Fruit fly (Drosophila melanogaster) whole organism, wandering third instar larva: Measurements from ENCODE around the gene Gs2.

Source experiments
- Abd-B ChIP-seq: fragments of >200 bp; optimal IDR thresholded peaks from 2 replicates; lab custom pipeline; 2017; ENCODE audit warnings: missing biosample characterization, missing genetic modification characterization
- CG32264 ChIP-seq: fragments of 200-800 bp; sonication (Bioruptor generic); optimal IDR thresholded peaks from 2 replicates; lab custom pipeline; 2016; ENCODE audit warnings: missing biosample characterization, missing genetic modification characterization
- CG9705 ChIP-seq: fragments of 200-800 bp; sonication (Bioruptor generic); optimal IDR thresholded peaks from 2 replicates; lab custom pipeline; 2018; ENCODE audit warnings: missing biosample characterization, mild to moderate bottlenecking, missing genetic modification characterization
- CrebA ChIP-seq: fragments of 200-800 bp; sonication (Bioruptor generic); optimal IDR thresholded peaks from 2 replicates; lab custom pipeline; 2016; ENCODE audit warnings: missing biosample characterization, mild to moderate bottlenecking, missing genetic modification characterization, borderline replicate concordance
- Dfd ChIP-seq: fragments of >200 bp; optimal IDR thresholded peaks from 2 replicates; lab custom pipeline; 2017; ENCODE audit warnings: missing biosample characterization, missing genetic modification characterization
- Dif ChIP-seq: fragments of 200-275, 200-300 bp; sonication (Bioruptor generic); optimal IDR thresholded peaks from 2 replicates; lab custom pipeline; 2018; ENCODE audit warnings: missing biosample characterization, missing genetic modification characterization; ENCODE audit not compliant: partially characterized antibody
- GATAd ChIP-seq: sonication (Bioruptor generic); optimal IDR thresholded peaks from 2 replicates; lab custom pipeline; 2016; ENCODE audit warnings: missing biosample characterization, missing genetic modification characterization
- HLH106 ChIP-seq: fragments of 200-800 bp; optimal IDR thresholded peaks from 3 replicates; lab custom pipeline; 2019; ENCODE audit warnings: missing biosample characterization, mild to moderate bottlenecking, missing genetic modification characterization, moderate library complexity
- Hnf4 ChIP-seq: fragments of 200-800 bp; sonication (Bioruptor generic); optimal IDR thresholded peaks from 2 replicates; lab custom pipeline; 2016; ENCODE audit warnings: missing biosample characterization, mild to moderate bottlenecking, missing genetic modification characterization
- Hr78 ChIP-seq: fragments of >200 bp; optimal IDR thresholded peaks from 2 replicates; lab custom pipeline; 2017; ENCODE audit warnings: missing biosample characterization, missing genetic modification characterization
- Hr83 ChIP-seq: fragments of 200-300 bp; sonication (Bioruptor generic); optimal IDR thresholded peaks from 2 replicates; lab custom pipeline; 2016; ENCODE audit warnings: missing biosample characterization, mild to moderate bottlenecking, missing genetic modification characterization, moderate library complexity; ENCODE audit not compliant: poor library complexity, severe bottlenecking
- Jra ChIP-seq: sonication (Bioruptor generic); optimal IDR thresholded peaks from 2 replicates; lab custom pipeline; 2016; ENCODE audit warnings: missing biosample characterization, missing genetic modification characterization
- Mio ChIP-seq: sonication (Bioruptor generic); optimal IDR thresholded peaks from 2 replicates; lab custom pipeline; 2016; ENCODE audit warnings: missing biosample characterization, missing genetic modification characterization
- Myc ChIP-seq: fragments of >200 bp; optimal IDR thresholded peaks from 2 replicates; lab custom pipeline; 2017
- OdsH ChIP-seq: fragments of 200-800 bp; sonication (Bioruptor generic); optimal IDR thresholded peaks from 2 replicates; lab custom pipeline; 2016; ENCODE audit warnings: missing biosample characterization, mild to moderate bottlenecking, missing genetic modification characterization
- Rel ChIP-seq, 2 experiments: fragments of 200-800 bp; sonication (Bioruptor generic) in 1 of 2; optimal IDR thresholded peaks; 2 replicates in 1 of 2; 3 replicates in 1 of 2; lab custom pipeline; 2016 to 2019; ENCODE audit warnings: mild to moderate bottlenecking in 2 of 2, missing biosample characterization in 2 of 2, missing genetic modification characterization in 2 of 2, moderate library complexity in 1 of 2
- Sp1 ChIP-seq: fragments of 200-800 bp; sonication (Bioruptor generic); optimal IDR thresholded peaks from 3 replicates; lab custom pipeline; 2019; ENCODE audit warnings: missing biosample characterization, mild to moderate bottlenecking, missing genetic modification characterization, moderate library complexity
- Vsx2 ChIP-seq: fragments of 200-300, 225-300 bp; sonication (Bioruptor generic); optimal IDR thresholded peaks from 2 replicates; lab custom pipeline; 2018; ENCODE audit warnings: missing biosample characterization, missing genetic modification characterization; ENCODE audit not compliant: partially characterized antibody
- br ChIP-seq: fragments of 200-800 bp; sonication (Bioruptor generic); optimal IDR thresholded peaks from 2 replicates; lab custom pipeline; 2016; ENCODE audit warnings: missing biosample characterization, missing genetic modification characterization
- brk ChIP-seq: fragments of 200-800 bp; sonication (Bioruptor generic); optimal IDR thresholded peaks from 2 replicates; lab custom pipeline; 2016; ENCODE audit warnings: missing biosample characterization, mild to moderate bottlenecking, missing genetic modification characterization
- dl ChIP-seq, 2 experiments: fragments of 175-275, 200-275 bp in 1 of 2; fragments of 200-275 bp in 1 of 2; sonication (Bioruptor generic); optimal IDR thresholded peaks; lab custom pipeline; 2018; ENCODE audit warnings: mild to moderate bottlenecking in 2 of 2, missing biosample characterization in 2 of 2, missing genetic modification characterization in 2 of 2, moderate library complexity in 2 of 2; ENCODE audit not compliant: partially characterized antibody in 2 of 2, insufficient read depth in 1 of 2
- dmrt93B ChIP-seq: fragments of 200-800 bp; sonication (Bioruptor generic); optimal IDR thresholded peaks from 2 replicates; lab custom pipeline; 2018; ENCODE audit warnings: missing biosample characterization, mild to moderate bottlenecking, missing genetic modification characterization
- dsf ChIP-seq: sonication (Bioruptor generic); optimal IDR thresholded peaks from 2 replicates; lab custom pipeline; 2016; ENCODE audit warnings: missing biosample characterization, missing genetic modification characterization, borderline replicate concordance
- ey ChIP-seq: fragments of 200-800 bp; sonication (Bioruptor generic); optimal IDR thresholded peaks from 2 replicates; lab custom pipeline; 2016; ENCODE audit warnings: missing biosample characterization, missing genetic modification characterization
- foxo ChIP-seq, 2 experiments: fragments of 200-800 bp; sonication (Bioruptor generic); optimal IDR thresholded peaks; 2 replicates in 1 of 2; 3 replicates in 1 of 2; lab custom pipeline; 2016 to 2017; ENCODE audit warnings: missing biosample characterization in 2 of 2, missing genetic modification characterization in 2 of 2
- fru ChIP-seq: fragments of 200-800 bp; sonication (Bioruptor generic); optimal IDR thresholded peaks from 3 replicates; lab custom pipeline; 2016; ENCODE audit warnings: missing biosample characterization, mild to moderate bottlenecking, missing genetic modification characterization
- h ChIP-seq: fragments of 200-800 bp; sonication (Bioruptor generic); optimal IDR thresholded peaks from 3 replicates; lab custom pipeline; 2016; ENCODE audit warnings: missing biosample characterization, mild to moderate bottlenecking, missing genetic modification characterization
- jim ChIP-seq: fragments of 175-275, 200-325 bp; sonication (Bioruptor generic); optimal IDR thresholded peaks from 2 replicates; lab custom pipeline; 2016; ENCODE audit warnings: missing biosample characterization, mild to moderate bottlenecking, missing genetic modification characterization
- lola ChIP-seq: fragments of >200 bp; optimal IDR thresholded peaks from 2 replicates; lab custom pipeline; 2017; ENCODE audit warnings: missing biosample characterization, missing genetic modification characterization
- pan ChIP-seq: fragments of >200 bp; optimal IDR thresholded peaks from 2 replicates; lab custom pipeline; 2017
- psq ChIP-seq: fragments of 200-800 bp; sonication (Bioruptor generic); optimal IDR thresholded peaks from 3 replicates; lab custom pipeline; 2017; ENCODE audit warnings: missing biosample characterization, mild to moderate bottlenecking, missing genetic modification characterization, moderate library complexity
- rgr ChIP-seq: fragments of 200-800 bp; sonication (Bioruptor generic); optimal IDR thresholded peaks from 3 replicates; lab custom pipeline; 2016; ENCODE audit warnings: missing biosample characterization, mild to moderate bottlenecking, missing genetic modification characterization
- sage ChIP-seq: fragments of 200-800 bp; sonication (Bioruptor generic); optimal IDR thresholded peaks from 2 replicates; lab custom pipeline; 2016; ENCODE audit warnings: missing biosample characterization, mild to moderate bottlenecking, missing genetic modification characterization
- sv ChIP-seq: fragments of 200-800 bp; sonication (Bioruptor generic); optimal IDR thresholded peaks from 3 replicates; lab custom pipeline; 2016; ENCODE audit warnings: missing biosample characterization, missing genetic modification characterization
- tai ChIP-seq: sonication (Bioruptor generic); optimal IDR thresholded peaks from 2 replicates; lab custom pipeline; 2016; ENCODE audit warnings: missing biosample characterization, missing genetic modification characterization
- usp ChIP-seq: fragments of >200 bp; optimal IDR thresholded peaks from 2 replicates; lab custom pipeline; 2017; ENCODE audit warnings: missing biosample characterization, missing genetic modification characterization
- woc ChIP-seq: sonication (Bioruptor generic); optimal IDR thresholded peaks from 2 replicates; lab custom pipeline; 2016; ENCODE audit warnings: missing biosample characterization, mild to moderate bottlenecking, missing genetic modification characterization

Gs2 gene

DNA sequence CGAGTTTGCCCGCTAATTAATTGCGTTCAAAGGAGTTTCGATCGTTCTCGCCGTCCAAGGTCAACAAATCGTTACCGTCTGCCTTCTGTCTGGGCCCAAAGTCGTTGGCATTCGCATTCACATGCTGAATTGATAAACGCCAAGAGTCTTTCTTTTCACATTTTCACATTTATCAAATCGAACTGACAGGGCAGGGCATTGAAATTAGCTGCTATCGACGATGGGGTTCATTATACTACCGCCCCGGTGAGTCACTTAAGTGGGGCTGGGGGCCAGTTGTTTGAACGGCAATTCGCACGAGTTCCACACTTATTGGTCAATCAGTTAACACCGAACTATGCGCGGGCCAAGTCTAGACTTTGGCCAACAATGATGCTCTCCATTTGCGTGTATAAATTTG lies 8.3 kb downstream of the Gs2 start:
- peak; percentile 36 for TF ChIP-seq h (GFP tag; lab: Kevin White, UChicago)
- TF ChIP-seq pan (lab: Kevin White, UChicago) = no peak
- no peak for TF ChIP-seq Myc (lab: Kevin White, UChicago)
- TF ChIP-seq tai (GFP tag; lab: Kevin White, UChicago) = peak; percentile 13
- TF ChIP-seq br (GFP tag; lab: Kevin White, UChicago) = no peak
- TF ChIP-seq, all 38 proteins: peak for 2

DNA sequence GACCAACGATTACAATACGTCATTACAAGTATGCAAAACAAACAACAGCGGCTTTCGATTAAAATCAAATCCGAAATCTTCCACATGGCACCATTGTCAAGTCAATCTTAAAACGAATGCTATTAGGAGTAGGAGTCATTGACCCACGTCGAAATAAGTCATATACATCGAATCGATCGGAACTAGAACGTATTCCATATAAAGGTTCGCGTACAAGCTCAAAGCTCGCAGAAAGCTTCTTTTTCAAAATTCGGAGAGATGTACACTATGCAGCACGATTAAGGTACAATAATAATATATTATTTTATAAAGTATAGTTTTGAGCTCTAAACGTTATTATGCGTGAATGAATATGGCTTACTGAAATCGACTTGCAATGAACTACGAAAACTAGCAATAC lies 11.3 kb downstream of the Gs2 start:
- peak; percentile 17 for TF ChIP-seq Myc (lab: Kevin White, UChicago)
- no peak for TF ChIP-seq Mio (GFP tag; lab: Kevin White, UChicago)
- no peak for TF ChIP-seq Jra (GFP tag; lab: Kevin White, UChicago)
- no peak for TF ChIP-seq Vsx2 (GFP tag; lab: Kevin White, UChicago)

DNA sequence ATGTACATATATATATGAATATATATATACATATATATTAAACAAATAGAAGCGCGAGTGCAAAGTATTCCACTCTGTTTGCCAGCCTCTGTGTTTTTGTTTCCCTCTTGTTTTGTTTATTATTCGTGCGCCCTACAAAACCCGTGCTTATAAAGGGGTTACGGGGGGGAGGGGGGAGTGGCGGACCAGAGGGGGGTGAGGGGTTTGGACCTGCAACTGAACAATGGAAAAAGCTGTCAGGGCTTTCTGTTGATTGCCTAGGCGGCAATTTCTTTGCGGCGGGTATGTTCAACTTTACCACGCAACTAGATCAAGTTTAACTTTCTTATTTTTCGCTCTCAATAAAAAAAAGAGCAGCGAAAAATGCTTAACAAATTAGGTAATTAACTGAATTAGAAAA lies 16.6 kb downstream of the Gs2 start:
- TF ChIP-seq usp = no peak
- peak; percentile 16 for TF ChIP-seq psq

DNA sequence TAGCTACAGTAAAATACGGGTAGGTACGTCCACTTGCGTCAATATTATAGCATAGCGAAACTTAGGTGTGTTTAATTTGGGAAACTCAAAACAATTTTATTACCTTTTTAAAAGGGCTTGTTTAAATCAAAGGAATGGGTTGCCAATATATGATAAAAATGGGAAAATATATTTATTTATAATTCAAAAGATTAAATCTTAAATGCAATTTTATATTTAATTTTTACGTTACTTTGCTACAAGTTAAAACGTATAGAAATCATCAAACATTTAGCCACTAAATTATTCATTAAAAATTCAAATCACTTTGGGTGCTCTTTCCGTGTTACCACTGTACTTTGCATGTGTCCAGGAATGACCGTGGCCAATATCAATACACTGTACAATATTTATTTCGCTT lies 18.3 kb downstream of the Gs2 start:
- TF ChIP-seq CG9705 (no peak), dl (GFP tag; optimal IDR thresholded peaks at IDR 0.05; lab: Kevin White, UChicago; ENCODE audit: insufficient read depth in 1 of 2, partially characterized antibody in 2 of 2) (no peak), Dif (GFP tag; lab: Kevin White, UChicago) (no peak), OdsH (GFP tag; lab: Kevin White, UChicago) (peak; percentile 37), GATAd (no peak), jim (GFP tag; lab: Kevin White, UChicago) (no peak), fru (GFP tag; lab: Kevin White, UChicago) (peak; percentile 37), Sp1 (GFP tag; lab: Kevin White, UChicago) (peak; percentile 17), psq (peak; percentile 24), HLH106 (peak; percentile 33), foxo (GFP tag; optimal IDR thresholded peaks at IDR 0.05; lab: Kevin White, UChicago) (peak in 1 of 2 experiments; percentile 41), Vsx2 (GFP tag; lab: Kevin White, UChicago) (no peak)

dm6 chrX:11441829-11442634 lies 19.4 kb downstream of the Gs2 start, which contains the start of gene Sk1:
Sk1 (plus strand) TSS chrX:11442539.
- TF ChIP-seq woc = peak; percentile 24
- TF ChIP-seq lola (GFP tag; lab: Kevin White, UChicago) = no peak
- TF ChIP-seq Hr78 (GFP tag; lab: Kevin White, UChicago) = no peak
- no peak for TF ChIP-seq jim (GFP tag; lab: Kevin White, UChicago)
- peak; percentile 61 for TF ChIP-seq fru (GFP tag; lab: Kevin White, UChicago)
- TF ChIP-seq CG9705 = no peak
- TF ChIP-seq tai (GFP tag; lab: Kevin White, UChicago) = peak; percentile 40
- no peak for TF ChIP-seq dmrt93B
- TF ChIP-seq Rel (GFP tag; optimal IDR thresholded peaks at IDR 0.05; lab: Kevin White, UChicago) = no peak
- no peak for TF ChIP-seq Rel (tag; optimal IDR thresholded peaks at IDR 0.05; lab: Kevin White, UChicago)
- no peak for TF ChIP-seq HLH106
- peak; percentile 39 for TF ChIP-seq OdsH (GFP tag; lab: Kevin White, UChicago)
- TF ChIP-seq rgr (GFP tag; lab: Kevin White, UChicago) = peak; percentile 40
- no peak for TF ChIP-seq sv (GFP tag; lab: Kevin White, UChicago)
- TF ChIP-seq Sp1 (GFP tag; lab: Kevin White, UChicago) = peak; percentile 6
- no peak for TF ChIP-seq CrebA
- TF ChIP-seq Myc (lab: Kevin White, UChicago) = no peak
- TF ChIP-seq pan (lab: Kevin White, UChicago) = no peak
- no peak for TF ChIP-seq Dif (GFP tag; lab: Kevin White, UChicago)
- TF ChIP-seq brk (GFP tag; lab: Kevin White, UChicago) = no peak
- no peak for TF ChIP-seq Hr83 (GFP tag; lab: Kevin White, UChicago)
- no peak for TF ChIP-seq Abd-B
- peak in 1 of 2 experiments; percentile 50 for TF ChIP-seq foxo (GFP tag; optimal IDR thresholded peaks at IDR 0.05; lab: Kevin White, UChicago)
- no peak for TF ChIP-seq dsf (GFP tag; lab: Kevin White, UChicago)
- no peak for TF ChIP-seq psq
- no peak for TF ChIP-seq GATAd
- TF ChIP-seq h (GFP tag; lab: Kevin White, UChicago) = peak; percentile 67
- peak; percentile 16 for TF ChIP-seq ey (GFP tag; lab: Kevin White, UChicago)
- TF ChIP-seq Vsx2 (GFP tag; lab: Kevin White, UChicago) = no peak
- TF ChIP-seq br (GFP tag; lab: Kevin White, UChicago) = peak; percentile 46
- no peak for TF ChIP-seq Mio (GFP tag; lab: Kevin White, UChicago)
- peak; percentile 21 for TF ChIP-seq Jra (GFP tag; lab: Kevin White, UChicago)
- no peak for TF ChIP-seq sage
- TF ChIP-seq usp = no peak
- TF ChIP-seq Hnf4 (GFP tag; lab: Kevin White, UChicago) = peak; percentile 51
- no peak for TF ChIP-seq Dfd (GFP tag; lab: Kevin White, UChicago)
- no peak for TF ChIP-seq CG32264
